Fruit fly (Drosophila melanogaster) whole organism, prepupa: Measurements from ENCODE around the gene RecQ4.

ENCODE experiments used
- Blimp-1 ChIP-seq: fragments of 200-800 bp; sonication (Bioruptor generic); optimal IDR thresholded peaks from 3 replicates; lab custom pipeline; 2017; ENCODE audit warnings: missing biosample characterization, missing genetic modification characterization, mild to moderate bottlenecking, moderate library complexity, missing genetic modification reagents
- Eip93F ChIP-seq: fragments of 200-800 bp; sonication (Bioruptor generic); optimal IDR thresholded peaks from 2 replicates; lab custom pipeline; 2016; ENCODE audit warnings: missing biosample characterization, mild to moderate bottlenecking, missing genetic modification characterization
- Gug ChIP-seq: fragments of 200-800 bp; sonication (Bioruptor generic); IDR thresholded peaks from 2 replicates; pipeline ENCODE4 v1.3.6; 2022; ENCODE audit warnings: missing biosample characterization, missing genetic modification characterization
- Hr39 ChIP-seq: fragments of 200-800 bp; sonication (Bioruptor generic); optimal IDR thresholded peaks from 2 replicates; lab custom pipeline; 2016; ENCODE audit warnings: missing biosample characterization, missing genetic modification characterization
- Sox102F ChIP-seq: fragments of 200-800 bp; sonication (Bioruptor generic); optimal IDR thresholded peaks from 2 replicates; lab custom pipeline; 2016; ENCODE audit warnings: missing biosample characterization, mild to moderate bottlenecking, missing genetic modification characterization
- Sox14 ChIP-seq: fragments of 200-800 bp; sonication (Bioruptor generic); optimal IDR thresholded peaks from 3 replicates; lab custom pipeline; 2016; ENCODE audit warnings: missing biosample characterization, missing genetic modification characterization
- eg ChIP-seq: fragments of 200-800 bp; sonication (Bioruptor generic); IDR thresholded peaks from 3 replicates; pipeline ENCODE4 v1.3.6; 2022; ENCODE audit warnings: missing biosample characterization, missing genetic modification characterization
- fd85E ChIP-seq: fragments of 200-800 bp; sonication (Bioruptor generic); optimal IDR thresholded peaks from 3 replicates; lab custom pipeline; 2016; ENCODE audit warnings: missing biosample characterization, missing genetic modification characterization
- fkh ChIP-seq: fragments of 200-800 bp; sonication (Bioruptor generic); optimal IDR thresholded peaks from 3 replicates; lab custom pipeline; 2017; ENCODE audit warnings: missing biosample characterization, mild to moderate bottlenecking, missing genetic modification characterization, moderate library complexity
- pdm3 ChIP-seq: fragments of 200-800 bp; sonication (Bioruptor generic); optimal IDR thresholded peaks from 3 replicates; lab custom pipeline; 2016; ENCODE audit warnings: missing biosample characterization, missing genetic modification characterization
- salr ChIP-seq, 2 experiments: fragments of 200-800 bp; sonication (Bioruptor generic); optimal IDR thresholded peaks; 3 replicates each; lab custom pipeline; 2016 to 2018; ENCODE audit warnings: missing biosample characterization in 2 of 2, missing genetic modification characterization in 2 of 2, mild to moderate bottlenecking in 1 of 2

DNA sequence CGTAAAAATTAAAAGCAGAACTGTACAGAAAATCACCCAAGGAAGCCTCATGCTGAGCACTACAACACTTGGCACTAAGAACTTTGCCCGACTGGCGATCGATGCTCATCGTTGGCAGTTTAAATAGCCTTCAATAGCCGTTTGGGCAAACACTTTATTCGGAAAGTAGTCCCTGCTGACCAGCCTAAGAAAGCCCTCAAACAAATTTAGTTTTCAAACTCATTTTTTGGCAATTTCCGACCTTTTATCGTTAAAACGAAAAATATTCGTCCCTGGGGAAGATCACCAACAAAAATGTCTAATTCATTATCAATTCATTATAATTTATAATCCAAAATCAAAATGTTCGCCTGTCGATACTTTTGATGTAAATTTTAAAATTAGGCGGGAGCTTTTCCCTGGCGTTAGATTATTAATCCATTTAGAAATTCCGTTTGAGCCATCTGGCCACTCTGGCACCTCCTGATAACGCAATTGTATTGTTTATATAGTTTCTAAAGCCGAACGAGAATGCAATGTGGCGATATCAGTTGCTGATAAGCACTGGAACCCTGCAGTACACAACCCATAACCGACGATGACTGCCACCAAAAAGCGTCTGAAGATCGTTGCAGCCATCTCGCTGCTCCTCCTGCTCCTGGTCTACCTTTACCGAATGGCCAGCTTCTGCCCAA lies 4.8 kb upstream of the RecQ4 start, which contains the start of the genes mthl7 and Uxs:
- TF ChIP-seq Gug (GFP tag; lab: Robert Waterston, UW) (no peak), eg (GFP tag; lab: Robert Waterston, UW) (no peak), Blimp-1 (no peak), Eip93F (no peak), Sox102F (GFP tag; lab: Kevin White, UChicago) (no peak), fd85E (no peak), Hr39 (GFP tag; lab: Kevin White, UChicago) (no peak), salr (GFP tag; optimal IDR thresholded peaks at IDR 0.05; lab: Kevin White, UChicago) (no peak), fkh (GFP tag; lab: Kevin White, UChicago) (peak; percentile 65), pdm3 (GFP tag; lab: Kevin White, UChicago) (no peak), Sox14 (GFP tag; lab: Kevin White, UChicago) (no peak)
